Worm (Caenorhabditis elegans): ENCODE data around the gene F59E11.5.

- TF ChIP-seq egl-27 (tag; optimal IDR thresholded peaks at IDR 0.05): no peak
- no peak for TF ChIP-seq alr-1 (tag; optimal IDR thresholded peaks at IDR 0.05; ENCODE audit: borderline replicate concordance)
- TF ChIP-seq nhr-237 (tag; optimal IDR thresholded peaks at IDR 0.05): no peak
- no peak for TF ChIP-seq fkh-10 (GFP tag; optimal IDR thresholded peaks at IDR 0.05)
- TF ChIP-seq sptf-1 (tag; optimal IDR thresholded peaks at IDR 0.05): no peak
- TF ChIP-seq nhr-77 (tag; optimal IDR thresholded peaks at IDR 0.05): no peak
Measured at ce11 chrV:8949873-8950272, 45.0 kb upstream of the F59E11.5 start.

Measured in whole organism, L1 larva.